Worm (Caenorhabditis elegans) whole organism, mixed stage, embryonic: ENCODE results near the gene F55C10.5.

Experiments
- bed-3 ChIP-seq: fragments of 200-800 bp; sonication (Bioruptor generic); optimal IDR thresholded peaks from 3 replicates; lab custom pipeline; 2018; ENCODE audit warnings: mild to moderate bottlenecking, missing genetic modification characterization, moderate library complexity, missing compliant biosample characterization
- ces-1 ChIP-seq: fragments of 150-350 bp; optimal IDR thresholded peaks from 2 replicates; lab custom pipeline; 2014; ENCODE audit warnings: missing biosample characterization, missing genetic modification reagents, missing genetic modification characterization
- lsy-2 ChIP-seq: fragments of 150-350 bp; optimal IDR thresholded peaks from 2 replicates; lab custom pipeline; 2014; ENCODE audit warnings: missing biosample characterization, missing genetic modification characterization
- mls-2 ChIP-seq: sonication (generic microtip); optimal IDR thresholded peaks from 2 replicates; lab custom pipeline; 2016; ENCODE audit warnings: mild to moderate bottlenecking, missing genetic modification characterization, moderate library complexity, missing compliant biosample characterization
- nhr-237 ChIP-seq: fragments of 150-350 bp; optimal IDR thresholded peaks from 2 replicates; lab custom pipeline; 2014; ENCODE audit warnings: missing biosample characterization, missing genetic modification characterization
- nhr-76 ChIP-seq: sonication (generic microtip); optimal IDR thresholded peaks from 2 replicates; lab custom pipeline; 2017; ENCODE audit warnings: missing biosample characterization, missing genetic modification characterization
- snpc-4 ChIP-seq: fragments of 150-350 bp; optimal IDR thresholded peaks from 2 replicates; lab custom pipeline; 2014; ENCODE audit warnings: missing biosample characterization, missing genetic modification characterization
- sptf-1 ChIP-seq: sonication (generic microtip); optimal IDR thresholded peaks from 2 replicates; lab custom pipeline; 2017; ENCODE audit warnings: mild to moderate bottlenecking, missing genetic modification characterization, moderate library complexity, missing compliant biosample characterization
- tbx-8 ChIP-seq: fragments of 200-800 bp; sonication (Bioruptor generic); optimal IDR thresholded peaks from 2 replicates; lab custom pipeline; 2018; ENCODE audit warnings: mild to moderate bottlenecking, missing genetic modification characterization, moderate library complexity, missing compliant biosample characterization
- unc-62 ChIP-seq: fragments of 150-350 bp; optimal IDR thresholded peaks from 2 replicates; lab custom pipeline; 2014; ENCODE audit warnings: missing biosample characterization, missing genetic modification reagents, missing genetic modification characterization
- zip-8 ChIP-seq: fragments of 150-350 bp; optimal IDR thresholded peaks from 2 replicates; lab custom pipeline; 2014; ENCODE audit warnings: missing biosample characterization, missing genetic modification characterization

DNA sequence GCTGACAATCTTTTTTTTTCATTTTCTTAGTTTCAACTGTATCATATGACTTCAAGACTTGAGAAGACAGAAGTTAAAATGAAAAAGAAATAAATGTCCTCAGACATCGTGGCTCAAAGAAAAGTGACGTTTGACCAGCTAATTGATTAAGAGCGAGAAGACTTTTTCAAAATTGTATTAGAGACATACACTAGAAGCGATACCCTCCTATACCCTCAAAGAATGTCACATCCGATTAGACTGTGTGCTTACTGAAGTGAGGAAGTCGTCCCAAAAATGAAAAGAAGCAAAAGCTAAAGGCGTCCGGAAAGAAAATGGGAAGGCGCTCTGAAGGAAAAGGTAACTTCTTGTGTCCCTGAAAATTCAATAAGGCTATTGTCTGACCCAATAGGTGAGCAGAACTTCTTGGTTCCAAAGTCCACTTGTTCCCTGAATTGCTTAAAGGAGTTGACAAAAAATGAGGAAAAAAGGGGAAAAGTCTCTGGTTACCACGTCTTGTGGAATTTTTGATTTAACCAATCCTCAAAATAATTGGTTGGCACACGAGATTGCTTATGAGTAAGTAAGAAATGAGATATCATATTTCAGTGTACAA lies 10.5 kb upstream of the F55C10.5 start:
- TF ChIP-seq zip-8 (tag; lab: Kevin White, UChicago) (no peak), snpc-4 (tag; lab: Kevin White, UChicago) (no peak), ces-1 (GFP tag; lab: Kevin White, UChicago) (peak; percentile 73), nhr-76 (tag; lab: Kevin White, UChicago) (no peak), unc-62 (no peak), lsy-2 (tag; lab: Kevin White, UChicago) (no peak), sptf-1 (tag; lab: Kevin White, UChicago) (no peak), nhr-237 (no peak), bed-3 (no peak), mls-2 (tag; lab: Kevin White, UChicago) (no peak), tbx-8 (GFP tag; lab: Kevin White, UChicago) (no peak)
